Fruit fly (Drosophila melanogaster) S2 (cell line): ENCODE results near the gene ppk5.

Experiments
- CG8478 ChIP-seq: fragments of >200 bp; optimal IDR thresholded peaks from 2 replicates; lab custom pipeline; 2018
- CTCF ChIP-seq, 2 experiments: fragments of >200 bp; optimal IDR thresholded peaks; 2 replicates each; lab custom pipeline; 2018

The ppk5 gene

dm6 chr3L:21534360-21534759, at the start of gene ppk5:
Gene ppk5, plus strand, starts transcription at chr3L:21534660.
- TF ChIP-seq CG8478 (no peak), CTCF (optimal IDR thresholded peaks at IDR 0.05; lab: Kevin White, UChicago) (no peak)

dm6 chr3L:21490486-21490885, 44.0 kb upstream of the ppk5 start, which contains the start of gene Neu2:
Gene Neu2, minus strand, starts transcription at chr3L:21490586.
- no peak for TF ChIP-seq CTCF (optimal IDR thresholded peaks at IDR 0.05; lab: Kevin White, UChicago)
- no peak for TF ChIP-seq CG8478

dm6 chr3L:21492723-21493316, 41.6 kb upstream of the ppk5 start, which contains the start of the genes CG7202 and CG7519:
Gene CG7202, minus strand, starts transcription at chr3L:21492773.
Gene CG7519, plus strand, starts transcription at chr3L:21493083.
- no peak for TF ChIP-seq CTCF (optimal IDR thresholded peaks at IDR 0.05; lab: Kevin White, UChicago)
- TF ChIP-seq CG8478: no peak

dm6 chr3L:21496502-21496864, 38.0 kb upstream of the ppk5 start:
- TF ChIP-seq CG8478 (no peak), CTCF (optimal IDR thresholded peaks at IDR 0.05; lab: Kevin White, UChicago) (no peak)

dm6 chr3L:21496865-21497634, 37.4 kb upstream of the ppk5 start, which contains the start of gene Hr78:
Gene Hr78, minus strand, starts transcription at chr3L:21497494.
- TF ChIP-seq CG8478: no peak
- TF ChIP-seq CTCF (optimal IDR thresholded peaks at IDR 0.05; lab: Kevin White, UChicago): no peak

dm6 chr3L:21501172-21501571, 33.3 kb upstream of the ppk5 start, which contains the start of gene Est-Q:
Gene Est-Q, plus strand, starts transcription at chr3L:21501421.
- TF ChIP-seq CG8478: no peak
- TF ChIP-seq CTCF (optimal IDR thresholded peaks at IDR 0.05; lab: Kevin White, UChicago): no peak

dm6 chr3L:21501928-21502327, 32.5 kb upstream of the ppk5 start:
- no peak for TF ChIP-seq CG8478
- no peak for TF ChIP-seq CTCF (optimal IDR thresholded peaks at IDR 0.05; lab: Kevin White, UChicago)

- TF ChIP-seq CG8478: no peak
- peak; percentile 27 to 47 for TF ChIP-seq CTCF (optimal IDR thresholded peaks at IDR 0.05; lab: Kevin White, UChicago)
Measured at dm6 chr3L:21507354-21507928, 27.0 kb upstream of the ppk5 start, which contains the start of the genes Glg1 and M6. Gene Glg1, minus strand, starts transcription at chr3L:21507538. Gene M6, plus strand, starts transcription at chr3L:21507852.

dm6 chr3L:21507955-21508354, 26.5 kb upstream of the ppk5 start:
- TF ChIP-seq CG8478: no peak
- no peak for TF ChIP-seq CTCF (optimal IDR thresholded peaks at IDR 0.05; lab: Kevin White, UChicago)

dm6 chr3L:21508621-21509020, 25.8 kb upstream of the ppk5 start:
- TF ChIP-seq CTCF (optimal IDR thresholded peaks at IDR 0.05; lab: Kevin White, UChicago): no peak
- no peak for TF ChIP-seq CG8478

dm6 chr3L:21509488-21510122, 24.9 kb upstream of the ppk5 start:
- TF ChIP-seq CTCF (optimal IDR thresholded peaks at IDR 0.05; lab: Kevin White, UChicago): no peak
- no peak for TF ChIP-seq CG8478

dm6 chr3L:21515823-21516715, 18.4 kb upstream of the ppk5 start, which contains the start of the genes SAK and Cdk12:
Gene SAK, minus strand, starts transcription at chr3L:21515887.
Gene Cdk12, plus strand, starts transcription at chr3L:21516306.
- TF ChIP-seq CTCF (optimal IDR thresholded peaks at IDR 0.05; lab: Kevin White, UChicago): no peak
- no peak for TF ChIP-seq CG8478

- no peak for TF ChIP-seq CTCF (optimal IDR thresholded peaks at IDR 0.05; lab: Kevin White, UChicago)
Measured at dm6 chr3L:21516716-21517266, 17.7 kb upstream of the ppk5 start.

dm6 chr3L:21518345-21518744, 16.1 kb upstream of the ppk5 start:
- TF ChIP-seq CTCF (optimal IDR thresholded peaks at IDR 0.05; lab: Kevin White, UChicago): no peak
- TF ChIP-seq CG8478: no peak
